Worm (Caenorhabditis elegans): ENCODE measurements around the gene cest-33.

ce11 chrV:6390163-6390562 lies 24.7 kb upstream of the cest-33 start, which contains the start of gene F57F4.1:
- TF ChIP-seq ama-1 (optimal IDR thresholded peaks at IDR 0.05) (no peak), nhr-237 (tag; optimal IDR thresholded peaks at IDR 0.05) (no peak), nhr-12 (tag; optimal IDR thresholded peaks at IDR 0.05) (no peak), zag-1 (tag; optimal IDR thresholded peaks at IDR 0.05) (no peak), unc-62 (GFP tag; optimal IDR thresholded peaks at IDR 0.05) (no peak), unc-55 (GFP tag; optimal IDR thresholded peaks at IDR 0.05) (no peak), skn-1 (tag; optimal IDR thresholded peaks at IDR 0.05) (no peak), nhr-77 (tag; optimal IDR thresholded peaks at IDR 0.05) (no peak), egl-27 (tag; optimal IDR thresholded peaks at IDR 0.05) (no peak), F13H6.1 (tag; optimal IDR thresholded peaks at IDR 0.05) (no peak), C34F6.9 (tag; optimal IDR thresholded peaks at IDR 0.05) (no peak), nhr-11 (tag; optimal IDR thresholded peaks at IDR 0.05) (no peak), fos-1 (tag; optimal IDR thresholded peaks at IDR 0.05) (no peak), mdl-1 (tag; optimal IDR thresholded peaks at IDR 0.05) (no peak)

Data from whole organism, L2 larva.